Worm (Caenorhabditis elegans): ENCODE results near the gene dct-11.
A peak's percentile ranks its signal among the peaks of the same experiment; 100 is the strongest.

Gene dct-11

DNA sequence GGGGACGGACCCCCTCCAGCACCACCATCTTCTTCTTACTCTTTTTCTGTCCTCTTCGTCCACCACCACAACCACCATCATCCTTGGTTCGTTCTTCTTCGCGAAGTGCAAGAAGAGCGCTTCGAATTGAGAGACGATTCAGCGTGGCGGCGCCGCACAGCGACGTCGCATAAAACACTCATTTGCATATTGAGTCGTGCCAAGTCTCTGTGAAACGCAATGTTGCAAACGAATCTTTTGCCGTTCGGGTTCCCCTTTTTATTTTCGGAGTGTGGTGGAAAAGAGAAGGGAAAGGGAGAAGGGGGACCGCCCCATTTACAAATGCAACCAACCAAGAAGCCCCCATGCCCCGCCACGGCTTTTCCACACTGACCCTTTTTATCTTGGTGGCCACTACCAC lies 23.2 kb downstream of the dct-11 start (continued):
- TF ChIP-seq madf-5 (GFP tag; IDR thresholded peaks at IDR 0.05) (no peak), ZK546.5 (tag; optimal IDR thresholded peaks at IDR 0.05) (no peak), egl-27 (tag; optimal IDR thresholded peaks at IDR 0.05) (no peak)

DNA sequence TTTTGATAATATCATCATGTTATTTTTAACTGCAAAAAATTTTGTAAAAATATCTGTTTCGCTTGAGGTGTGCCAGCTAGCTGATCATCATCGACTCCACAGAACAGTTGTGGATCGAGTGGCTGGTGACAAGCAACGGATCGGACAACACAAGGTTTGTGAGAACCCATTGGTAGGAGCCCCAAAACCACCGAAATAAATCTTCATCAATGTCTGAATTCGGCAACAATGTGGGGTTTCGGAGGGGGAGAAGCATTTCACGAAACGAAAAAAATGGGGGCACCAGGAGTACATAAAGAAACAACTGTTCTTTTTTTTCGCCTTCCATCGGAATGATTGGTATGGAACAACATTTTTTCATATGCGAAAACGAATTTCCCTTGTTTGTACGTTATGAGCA lies 24.2 kb downstream of the dct-11 start:
- TF ChIP-seq daf-19 (GFP tag; conservative IDR thresholded peaks at IDR 0.05) (0 out of 2 replicates have a peak, but pooled peaks have one; percentile 27), lin-15B (tag; optimal IDR thresholded peaks at IDR 0.05) (no peak), unc-62 (GFP tag; optimal IDR thresholded peaks at IDR 0.05 in 1 of 2) (peak in 1 of 2 experiments; percentile 11), unc-62 (tag; optimal IDR thresholded peaks at IDR 0.05) (no peak), daf-16 (GFP tag; optimal IDR thresholded peaks at IDR 0.05) (peak in 1 of 2 experiments; percentile 88), daf-16 (tag; optimal IDR thresholded peaks at IDR 0.05) (no peak), hlh-11 (tag; optimal IDR thresholded peaks at IDR 0.05) (peak; percentile 44), dve-1 (tag; optimal IDR thresholded peaks at IDR 0.05; ENCODE audit: insufficient read depth) (no peak)

DNA sequence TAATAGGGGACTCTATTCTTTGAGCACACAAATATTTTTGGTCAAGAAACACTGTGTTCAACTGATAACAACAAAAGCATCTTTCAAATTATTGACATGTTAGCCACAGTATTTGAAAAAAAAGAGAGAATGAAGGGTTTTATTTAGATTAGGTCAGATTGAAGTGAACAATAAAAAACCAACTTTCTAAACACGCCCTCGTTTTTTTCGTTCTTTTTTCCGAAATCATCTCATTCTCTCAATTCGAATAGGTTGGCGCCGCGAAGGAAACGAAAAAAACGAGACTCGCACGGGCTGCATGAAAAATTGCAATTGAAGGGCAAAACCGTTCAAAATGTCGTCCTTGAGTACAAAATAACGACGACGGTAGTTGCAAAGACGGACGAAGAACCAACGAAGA lies 25.2 kb downstream of the dct-11 start:
- TF ChIP-seq daf-16 (GFP tag; optimal IDR thresholded peaks at IDR 0.05) = no peak
- peak; percentile 63 for TF ChIP-seq daf-16 (tag; optimal IDR thresholded peaks at IDR 0.05)
- TF ChIP-seq hlh-11 (tag; optimal IDR thresholded peaks at IDR 0.05) = peak; percentile 22
- TF ChIP-seq zag-1 (tag; optimal IDR thresholded peaks at IDR 0.05) = no peak
- TF ChIP-seq nhr-28 (tag; optimal IDR thresholded peaks at IDR 0.05) = peak; percentile 39
- no peak for TF ChIP-seq T26A8.4 (GFP tag; IDR thresholded peaks at IDR 0.05)
- peak; percentile 8 for TF ChIP-seq nhr-25 (tag; optimal IDR thresholded peaks at IDR 0.05; ENCODE audit: borderline replicate concordance, insufficient read depth)
- peak; percentile 67 for TF ChIP-seq dmd-6 (GFP tag; IDR thresholded peaks at IDR 0.05)
- TF ChIP-seq lin-13 (GFP tag; optimal IDR thresholded peaks at IDR 0.05) = no peak
- TF ChIP-seq dve-1 (tag; optimal IDR thresholded peaks at IDR 0.05; ENCODE audit: insufficient read depth) = peak; percentile 20

DNA sequence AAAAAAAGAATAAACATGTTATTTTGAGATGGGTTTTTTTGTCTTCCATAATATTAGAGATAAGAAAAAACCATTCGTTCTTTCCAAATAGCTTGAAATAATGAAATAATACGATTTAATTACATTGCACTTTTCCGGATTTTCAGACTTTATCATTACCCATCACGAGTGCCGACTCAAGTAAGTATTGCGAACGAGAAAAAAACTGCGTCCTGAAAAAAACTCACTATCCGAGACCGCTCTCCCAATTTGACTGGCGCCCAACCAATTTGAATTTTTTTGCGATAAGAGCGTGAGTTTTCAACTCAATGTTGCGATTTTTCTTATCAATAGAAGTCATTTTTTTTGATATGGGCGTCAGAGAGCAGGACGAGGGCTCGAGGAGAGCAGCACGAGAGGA lies 26.5 kb downstream of the dct-11 start:
- TF ChIP-seq daf-8 (GFP tag; IDR thresholded peaks at IDR 0.05) = no peak
- TF ChIP-seq unc-62 (GFP tag; optimal IDR thresholded peaks at IDR 0.05 in 1 of 2) = no peak
- TF ChIP-seq unc-62 (tag; optimal IDR thresholded peaks at IDR 0.05) = no peak
- no peak for TF ChIP-seq daf-16 (GFP tag; optimal IDR thresholded peaks at IDR 0.05)
- peak; percentile 83 for TF ChIP-seq daf-16 (tag; optimal IDR thresholded peaks at IDR 0.05)
- TF ChIP-seq lin-1 (GFP tag; IDR thresholded peaks at IDR 0.05) = no peak
- no peak for TF ChIP-seq fkh-10 (GFP tag; optimal IDR thresholded peaks at IDR 0.05)
- peak; percentile 38 for TF ChIP-seq nhr-48 (tag; optimal IDR thresholded peaks at IDR 0.05)
- no peak for TF ChIP-seq vab-7 (GFP tag; IDR thresholded peaks at IDR 0.05)
- no peak for TF ChIP-seq egl-27 (tag; optimal IDR thresholded peaks at IDR 0.05)
- peak; percentile 84 for TF ChIP-seq dmd-6 (GFP tag; IDR thresholded peaks at IDR 0.05)
- peak; percentile 87 for TF ChIP-seq hlh-11 (tag; optimal IDR thresholded peaks at IDR 0.05)
- no peak for TF ChIP-seq lim-7 (GFP tag; IDR thresholded peaks at IDR 0.05)
- peak; percentile 16 for TF ChIP-seq nhr-6 (tag; optimal IDR thresholded peaks at IDR 0.05)
- TF ChIP-seq lin-38 (GFP tag; IDR thresholded peaks at IDR 0.05) = no peak
- TF ChIP-seq ceh-44 (GFP tag; IDR thresholded peaks at IDR 0.05) = no peak
- TF ChIP-seq dve-1 (tag; optimal IDR thresholded peaks at IDR 0.05; ENCODE audit: insufficient read depth) = peak; percentile 77
- TF ChIP-seq ceh-82 (tag; optimal IDR thresholded peaks at IDR 0.05) = no peak
- TF ChIP-seq aha-1 (tag) = no peak
- 0 out of 2 replicates have a peak, but pooled peaks have one; percentile 30 for TF ChIP-seq nhr-41 (GFP tag; IDR thresholded peaks at IDR 0.05)
- TF ChIP-seq cey-2 (tag; optimal IDR thresholded peaks at IDR 0.05; ENCODE audit: borderline replicate concordance, insufficient read depth) = no peak
- TF ChIP-seq zfp-2 (tag; optimal IDR thresholded peaks at IDR 0.05) = no peak
- no peak for TF ChIP-seq ceh-32 (tag; optimal IDR thresholded peaks at IDR 0.05; ENCODE audit: poor library complexity)
- TF ChIP-seq ama-1 (optimal IDR thresholded peaks at IDR 0.05) = no peak
- no peak for TF ChIP-seq unc-130 (GFP tag; optimal IDR thresholded peaks at IDR 0.05)
- TF ChIP-seq nhr-76 (tag; optimal IDR thresholded peaks at IDR 0.05) = no peak
- TF ChIP-seq mes-2 (tag; optimal IDR thresholded peaks at IDR 0.05; ENCODE audit: poor library complexity, severe bottlenecking) = peak; percentile 10
- TF ChIP-seq php-3 (GFP tag; IDR thresholded peaks at IDR 0.05) = peak; percentile 79
- TF ChIP-seq hmg-1.1 (GFP tag; IDR thresholded peaks at IDR 0.05) = no peak
- peak; percentile 92 for TF ChIP-seq pqm-1 (tag; optimal IDR thresholded peaks at IDR 0.05)
- no peak for TF ChIP-seq mxl-2 (GFP tag; conservative IDR thresholded peaks at IDR 0.05)
- peak; percentile 23 for TF ChIP-seq mep-1 (tag; optimal IDR thresholded peaks at IDR 0.05)
- TF ChIP-seq F37D6.2 (tag; optimal IDR thresholded peaks at IDR 0.05) = no peak
- TF ChIP-seq lin-15B (tag; optimal IDR thresholded peaks at IDR 0.05) = no peak
- TF ChIP-seq hlh-30 (tag; optimal IDR thresholded peaks at IDR 0.05; ENCODE audit: insufficient read depth) = peak; percentile 33
- TF ChIP-seq zfp-3 (GFP tag; conservative IDR thresholded peaks at IDR 0.05) = no peak

All from whole organism, L4 larva.